Fruit fly (Drosophila melanogaster): Measurements from ENCODE around the gene BRWD3.

Gene BRWD3

DNA sequence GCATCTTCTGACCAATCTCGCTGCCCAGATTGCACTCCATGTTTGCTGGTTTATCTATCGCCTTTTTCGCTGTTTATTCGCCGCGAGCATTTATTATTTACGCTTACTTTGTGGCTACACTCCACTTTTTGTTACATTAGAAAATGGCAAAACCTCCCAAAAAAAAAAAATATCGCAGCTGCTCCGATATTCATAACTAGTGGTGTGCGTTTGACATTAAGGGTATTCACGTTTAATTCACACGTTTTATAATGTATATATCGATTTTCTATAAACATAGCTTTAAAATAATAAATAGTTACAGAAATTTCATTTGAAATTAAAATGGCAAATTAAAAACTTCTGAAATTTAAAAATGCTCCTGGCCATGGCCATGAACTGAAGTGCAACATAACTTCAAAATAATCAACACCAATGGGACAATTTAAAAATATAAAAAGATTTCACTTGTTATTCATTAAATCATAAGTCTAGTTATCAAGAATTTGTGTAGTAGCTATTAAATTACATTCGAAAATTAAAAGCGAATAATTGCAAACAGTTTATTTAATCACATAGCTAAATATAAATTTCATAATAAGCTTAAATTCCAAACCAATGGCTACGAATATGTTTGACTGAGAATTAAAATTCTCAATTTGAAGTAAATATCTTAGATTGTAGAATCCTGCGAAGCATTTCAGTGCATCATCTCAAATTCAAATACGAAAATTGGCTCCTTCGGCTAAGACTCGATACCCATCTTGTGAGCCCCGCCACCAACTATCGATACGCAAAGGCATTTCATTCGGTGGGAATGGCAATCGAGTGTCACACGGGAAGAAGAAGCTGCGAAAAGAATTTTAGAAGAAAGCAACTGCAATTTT, at the start of gene BRWD3, which contains the start of gene Nab2:
BRWD3 (plus strand) TSS at position 784 of the 866 bp plus-strand sequence.
Nab2 (minus strand) TSS at position 203 of the 866 bp plus-strand sequence.
- peak; percentile 17 for TF ChIP-seq CG17801 (GFP tag; optimal IDR thresholded peaks at IDR 0.05; ENCODE audit: partially characterized antibody)

dm6 chr3R:24270034-24270433, 48.8 kb upstream of the BRWD3 start:
- TF ChIP-seq CG17801 (GFP tag; optimal IDR thresholded peaks at IDR 0.05; ENCODE audit: partially characterized antibody), result no peak

DNA sequence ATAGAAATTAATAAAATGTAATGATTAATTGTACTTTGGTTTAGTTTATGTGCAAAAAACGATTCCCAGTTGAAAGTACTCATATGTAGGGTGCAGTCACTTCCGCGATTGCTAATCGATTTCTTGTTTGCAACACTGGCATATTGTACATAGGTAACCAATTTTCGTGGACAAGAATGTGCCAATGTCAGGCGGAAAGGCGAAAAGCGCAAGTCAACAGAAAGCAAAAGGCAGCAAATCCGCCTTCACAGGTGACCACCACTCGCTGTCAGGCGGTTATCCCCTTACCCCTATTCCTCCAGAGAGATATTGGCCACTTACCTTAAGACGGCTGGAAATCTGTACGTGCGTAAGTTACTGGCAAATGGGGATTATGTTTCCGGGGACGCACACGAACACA, 48.2 kb upstream of the BRWD3 start:
- TF ChIP-seq CG17801 (GFP tag; optimal IDR thresholded peaks at IDR 0.05; ENCODE audit: partially characterized antibody), result no peak

DNA sequence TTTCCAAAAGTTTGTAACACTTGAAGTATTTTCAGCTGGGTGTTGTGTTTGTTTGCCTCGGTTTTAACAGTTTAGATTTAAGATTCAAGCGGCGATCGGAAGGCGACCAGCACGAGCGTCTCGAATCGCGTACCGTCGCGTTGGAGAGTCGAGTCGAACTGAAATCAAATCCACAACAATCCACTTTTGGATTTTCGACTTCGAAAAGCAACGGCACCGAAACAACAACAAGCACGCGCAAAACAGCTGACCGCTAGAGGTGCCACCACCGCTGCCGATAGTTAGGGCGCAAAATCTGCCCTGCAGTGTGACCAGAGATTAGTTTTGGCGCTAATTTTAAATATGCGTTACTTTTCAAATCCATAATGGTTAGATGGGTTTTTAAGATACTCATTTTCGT, 47.7 kb upstream of the BRWD3 start, which contains the start of gene jar:
jar (minus strand) TSS at position 163 of the 400 bp plus-strand sequence.
- peak; percentile 74 for TF ChIP-seq CG17801 (GFP tag; optimal IDR thresholded peaks at IDR 0.05; ENCODE audit: partially characterized antibody)

DNA sequence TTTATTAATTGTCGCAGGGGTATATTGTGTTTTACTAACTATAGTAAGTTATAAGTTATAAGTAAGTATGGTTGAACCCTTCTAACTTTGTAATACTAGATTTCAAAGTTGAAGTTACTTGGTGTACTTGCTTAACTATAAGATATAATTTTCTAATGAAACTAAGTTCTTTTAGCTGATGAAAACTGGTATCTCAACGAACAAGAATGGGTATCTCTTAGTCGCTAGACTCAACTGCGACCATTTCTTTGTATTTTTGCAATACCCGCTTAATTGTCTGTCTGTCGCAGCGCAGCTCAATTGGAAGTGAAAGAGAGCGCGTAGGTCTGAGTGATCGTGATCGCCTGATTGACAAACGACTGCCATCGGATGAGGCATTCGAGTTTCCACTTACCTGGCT, 46.6 kb upstream of the BRWD3 start:
- peak; percentile 58 for TF ChIP-seq CG17801 (GFP tag; optimal IDR thresholded peaks at IDR 0.05; ENCODE audit: partially characterized antibody)

- TF ChIP-seq CG17801 (GFP tag; optimal IDR thresholded peaks at IDR 0.05; ENCODE audit: partially characterized antibody), result peak; percentile 37
Observed at dm6 chr3R:24272775-24273290, 46.0 kb upstream of the BRWD3 start, which contains the start of gene Orct2. TSS of gene Orct2 (plus strand) at chr3R:24273029.

dm6 chr3R:24274212-24274611, 44.6 kb upstream of the BRWD3 start:
- no peak for TF ChIP-seq CG17801 (GFP tag; optimal IDR thresholded peaks at IDR 0.05; ENCODE audit: partially characterized antibody)

dm6 chr3R:24275463-24275862, 43.3 kb upstream of the BRWD3 start:
- no peak for TF ChIP-seq CG17801 (GFP tag; optimal IDR thresholded peaks at IDR 0.05; ENCODE audit: partially characterized antibody)

DNA sequence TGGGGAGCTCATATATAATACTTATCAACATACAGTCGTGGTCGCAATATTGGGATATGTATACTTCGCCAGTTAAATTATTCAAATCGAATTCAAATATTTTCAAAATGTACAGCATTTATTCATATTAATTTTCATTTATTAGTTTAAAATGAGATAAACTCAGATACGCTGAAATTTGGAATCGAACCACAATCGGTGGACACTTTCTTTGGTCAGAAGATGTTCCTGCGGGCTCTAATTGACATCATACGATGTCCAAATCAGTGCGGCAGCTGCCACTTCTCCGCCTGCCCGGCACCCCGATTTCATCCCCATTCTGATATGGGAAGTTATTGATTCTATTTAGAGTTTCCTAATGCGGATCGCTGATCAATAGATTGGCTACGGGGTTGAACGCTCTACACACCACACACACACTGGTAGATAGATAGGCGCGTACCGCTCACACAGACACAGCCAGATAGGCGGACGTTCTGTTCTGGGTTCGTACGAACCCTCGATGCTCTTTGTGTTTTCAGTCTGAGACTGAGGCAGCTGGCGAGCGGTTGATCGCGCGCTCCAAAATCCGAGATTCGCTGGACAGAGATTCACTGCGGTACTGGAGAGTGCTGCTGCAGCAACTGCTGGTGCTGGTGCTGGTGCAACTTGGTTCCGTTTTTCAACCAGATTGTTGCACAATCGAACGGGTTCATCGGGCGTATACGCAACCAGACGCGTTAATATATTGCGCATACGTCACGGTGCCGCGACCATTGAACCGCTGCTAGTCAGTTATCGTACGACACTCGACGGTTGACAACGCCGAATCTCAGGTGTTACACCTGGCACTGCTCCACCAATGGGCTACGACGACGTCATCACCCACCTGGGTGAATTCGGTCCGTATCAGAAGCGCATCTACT, 42.4 kb upstream of the BRWD3 start, which contains the start of gene Orct:
Orct (plus strand) TSS at position 157 of the 905 bp plus-strand sequence.
- TF ChIP-seq CG17801 (GFP tag; optimal IDR thresholded peaks at IDR 0.05; ENCODE audit: partially characterized antibody), result no peak

- TF ChIP-seq CG17801 (GFP tag; optimal IDR thresholded peaks at IDR 0.05; ENCODE audit: partially characterized antibody), result peak; percentile 45
Observed at dm6 chr3R:24278738-24279137, 40.1 kb upstream of the BRWD3 start.

dm6 chr3R:24279291-24279690, 39.5 kb upstream of the BRWD3 start, which contains the start of gene shps:
TSS of gene shps (plus strand) at chr3R:24279572.
- TF ChIP-seq CG17801 (GFP tag; optimal IDR thresholded peaks at IDR 0.05; ENCODE audit: partially characterized antibody), result no peak

- TF ChIP-seq CG17801 (GFP tag; optimal IDR thresholded peaks at IDR 0.05; ENCODE audit: partially characterized antibody), result no peak
Observed at dm6 chr3R:24282567-24283324, 36.1 kb upstream of the BRWD3 start.

dm6 chr3R:24283582-24284085, 35.2 kb upstream of the BRWD3 start, which contains the start of gene CG6356:
TSS of gene CG6356 (plus strand) at chr3R:24283955.
- no peak for TF ChIP-seq CG17801 (GFP tag; optimal IDR thresholded peaks at IDR 0.05; ENCODE audit: partially characterized antibody)

DNA sequence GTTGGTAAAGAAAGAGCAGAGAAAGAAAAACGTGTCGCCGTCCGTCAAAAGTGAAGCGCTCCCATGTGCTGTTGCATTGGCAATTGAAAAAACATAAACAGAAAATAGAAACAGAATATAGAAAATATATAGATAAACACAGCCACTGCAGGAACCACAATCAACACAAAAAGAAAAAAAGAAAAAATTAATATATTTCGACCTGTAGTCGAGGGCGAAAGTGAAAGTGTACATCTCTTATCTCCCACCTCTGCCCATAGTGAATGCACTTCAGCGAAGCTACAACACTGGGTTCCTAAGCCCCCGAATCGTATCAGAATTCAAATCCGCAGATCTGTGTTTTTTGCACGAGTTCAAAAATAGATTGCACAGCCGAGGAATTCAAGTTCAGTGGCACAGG, 34.6 kb upstream of the BRWD3 start:
- no peak for TF ChIP-seq CG17801 (GFP tag; optimal IDR thresholded peaks at IDR 0.05; ENCODE audit: partially characterized antibody)

All from ovary, adult (tissue).